Fruit fly (Drosophila melanogaster) whole organism, embryonic: ENCODE results near the gene Ret.

Source experiments
- CG10366 ChIP-seq: fragments of 200-800 bp; sonication (Bioruptor generic); IDR thresholded peaks from 2 replicates; pipeline ENCODE4 v1.3.6; 2022; ENCODE audit warnings: missing biosample characterization, missing genetic modification characterization
- CG10959 ChIP-seq: fragments of 200-800 bp; sonication (Bioruptor generic); IDR thresholded peaks from 2 replicates; pipeline ENCODE4 v1.3.6; 2022; ENCODE audit warnings: missing biosample characterization, missing genetic modification characterization
- CG11093 ChIP-seq: fragments of 200-800 bp; sonication (Bioruptor generic); IDR thresholded peaks from 3 replicates; pipeline ENCODE4 v1.3.6; 2022; ENCODE audit warnings: missing biosample characterization, missing genetic modification characterization
- CG11560 ChIP-seq: fragments of 200-800 bp; sonication (Bioruptor generic); IDR thresholded peaks from 3 replicates; pipeline ENCODE4 v1.3.6; 2022; ENCODE audit warnings: missing biosample characterization, missing genetic modification characterization
- CG14441 ChIP-seq: fragments of 200-800 bp; sonication (Bioruptor generic); IDR thresholded peaks from 2 replicates; pipeline ENCODE4 v1.3.6; 2022; ENCODE audit warnings: missing biosample characterization, missing genetic modification characterization
- CG14965 ChIP-seq: fragments of 200-800 bp; sonication (Bioruptor generic); optimal IDR thresholded peaks from 2 replicates; lab custom pipeline; 2016; ENCODE audit warnings: missing biosample characterization, missing genetic modification characterization, borderline replicate concordance
- CG2116 ChIP-seq: fragments of 200-800 bp; sonication (Bioruptor generic); optimal IDR thresholded peaks from 3 replicates; lab custom pipeline; 2018; ENCODE audit warnings: missing biosample characterization, mild to moderate bottlenecking, missing genetic modification characterization
- CG2129 ChIP-seq: fragments of 200-800 bp; sonication (Bioruptor generic); IDR thresholded peaks from 2 replicates; pipeline ENCODE4 v1.3.6; 2022; ENCODE audit warnings: missing biosample characterization, missing genetic modification characterization; ENCODE audit not compliant: partially characterized antibody
- CG2712 ChIP-seq: fragments of 200-800 bp; optimal IDR thresholded peaks from 3 replicates; lab custom pipeline; 2019; ENCODE audit warnings: missing biosample characterization, mild to moderate bottlenecking, missing genetic modification characterization, moderate library complexity
- CG4328 ChIP-seq: fragments of 200-800 bp; sonication (Bioruptor generic); optimal IDR thresholded peaks from 3 replicates; lab custom pipeline; 2017; ENCODE audit warnings: missing biosample characterization, missing genetic modification reagents, missing genetic modification characterization
- CG4820 ChIP-seq: fragments of 200-800 bp; sonication (Bioruptor generic); optimal IDR thresholded peaks from 3 replicates; lab custom pipeline; 2016; ENCODE audit warnings: missing biosample characterization, missing genetic modification characterization
- CG7372 ChIP-seq: fragments of 200-800 bp; sonication (Bioruptor generic); IDR thresholded peaks from 2 replicates; pipeline ENCODE4 v1.3.6; 2022; ENCODE audit warnings: missing biosample characterization, missing genetic modification characterization
- CG8089 ChIP-seq: fragments of 200-800 bp; sonication (Bioruptor generic); optimal IDR thresholded peaks from 3 replicates; lab custom pipeline; 2016; ENCODE audit warnings: missing biosample characterization, missing genetic modification characterization
- CG9817 ChIP-seq: fragments of 200-800 bp; sonication (Bioruptor generic); optimal IDR thresholded peaks from 2 replicates; lab custom pipeline; 2018; ENCODE audit warnings: missing biosample characterization, mild to moderate bottlenecking, missing genetic modification characterization, moderate library complexity
- CG9932 ChIP-seq: fragments of 200-800 bp; sonication (Bioruptor generic); IDR thresholded peaks from 2 replicates; pipeline ENCODE4 v1.3.6; 2022; ENCODE audit warnings: missing biosample characterization, missing genetic modification characterization
- CrebB ChIP-seq: fragments of 200-800 bp; sonication (Bioruptor generic); optimal IDR thresholded peaks from 3 replicates; lab custom pipeline; 2018; ENCODE audit warnings: missing biosample characterization, mild to moderate bottlenecking, missing genetic modification characterization
- D19A ChIP-seq: fragments of 200-800 bp; optimal IDR thresholded peaks from 3 replicates; lab custom pipeline; 2019; ENCODE audit warnings: missing biosample characterization, mild to moderate bottlenecking, missing genetic modification characterization, moderate library complexity
- Dref ChIP-seq: fragments of 200-800 bp; sonication (Bioruptor generic); IDR thresholded peaks from 2 replicates; pipeline ENCODE4 v1.3.6; 2022; ENCODE audit warnings: missing biosample characterization, missing genetic modification characterization
- GATAe ChIP-seq: fragments of 200-800 bp; sonication (Bioruptor generic); conservative IDR thresholded peaks from 2 replicates; pipeline ENCODE4 v1.3.6; 2022; ENCODE audit warnings: missing biosample characterization, missing genetic modification characterization
- H2.0 ChIP-seq: fragments of 200-800 bp; sonication (Bioruptor generic); IDR thresholded peaks from 2 replicates; pipeline ENCODE4 v1.3.6; 2022; ENCODE audit warnings: missing biosample characterization, missing genetic modification characterization
- Hr39 ChIP-seq: fragments of >200 bp; optimal IDR thresholded peaks from 2 replicates; lab custom pipeline; 2017
- Kr ChIP-seq: fragments of 200-800 bp; sonication (Bioruptor generic); optimal IDR thresholded peaks from 2 replicates; lab custom pipeline; 2017; ENCODE audit warnings: missing biosample characterization, mild to moderate bottlenecking, missing genetic modification characterization
- Mad ChIP-seq: fragments of 200-800 bp; sonication (Bioruptor generic); optimal IDR thresholded peaks from 2 replicates; lab custom pipeline; 2016; ENCODE audit warnings: missing biosample characterization, missing genetic modification characterization
- Mes4 ChIP-seq: fragments of 200-800 bp; sonication (Bioruptor generic); optimal IDR thresholded peaks from 2 replicates; lab custom pipeline; 2016; ENCODE audit warnings: missing biosample characterization, missing genetic modification characterization
- Sox102F ChIP-seq: fragments of 200-800 bp; sonication (Bioruptor generic); optimal IDR thresholded peaks from 2 replicates; lab custom pipeline; 2018; ENCODE audit warnings: missing biosample characterization, mild to moderate bottlenecking, missing genetic modification characterization, moderate library complexity
- ase ChIP-seq: fragments of 200-800 bp; sonication (Bioruptor generic); IDR thresholded peaks from 3 replicates; pipeline ENCODE4 v1.3.6; 2022; ENCODE audit warnings: missing biosample characterization, missing genetic modification characterization
- ash1 ChIP-seq: fragments of 200-800 bp; sonication (Bioruptor generic); optimal IDR thresholded peaks from 2 replicates; lab custom pipeline; 2018; ENCODE audit warnings: missing biosample characterization, mild to moderate bottlenecking, missing genetic modification characterization
- ato ChIP-seq: fragments of 200-800 bp; sonication (Bioruptor generic); IDR thresholded peaks from 2 replicates; pipeline ENCODE4 v1.3.6; 2022; ENCODE audit warnings: missing biosample characterization, missing genetic modification characterization; ENCODE audit not compliant: partially characterized antibody
- cad ChIP-seq: fragments of >200 bp; optimal IDR thresholded peaks from 2 replicates; lab custom pipeline; 2017; ENCODE audit warnings: missing biosample characterization, missing genetic modification characterization
- danr ChIP-seq: fragments of 200-800 bp; sonication (Bioruptor generic); IDR thresholded peaks from 2 replicates; pipeline ENCODE4 v1.3.6; 2022; ENCODE audit warnings: missing biosample characterization, missing genetic modification characterization
- dimm ChIP-seq: fragments of 200-800 bp; sonication (Bioruptor generic); IDR thresholded peaks from 2 replicates; pipeline ENCODE4 v1.3.6; 2022; ENCODE audit warnings: missing biosample characterization, missing genetic modification characterization
- esg ChIP-seq: fragments of 200-800 bp; sonication (Bioruptor generic); conservative IDR thresholded peaks from 2 replicates; pipeline ENCODE4 v1.3.6; 2022; ENCODE audit warnings: missing biosample characterization, missing genetic modification characterization
- eyg ChIP-seq: fragments of 200-800 bp; sonication (Bioruptor generic); optimal IDR thresholded peaks from 3 replicates; lab custom pipeline; 2016; ENCODE audit warnings: missing biosample characterization, missing genetic modification characterization
- fd96Cb ChIP-seq: fragments of 200-800 bp; sonication (Bioruptor generic); optimal IDR thresholded peaks from 2 replicates; lab custom pipeline; 2018; ENCODE audit warnings: missing biosample characterization, mild to moderate bottlenecking, missing genetic modification characterization, moderate library complexity
- fu2 ChIP-seq: fragments of 200-800 bp; sonication (Bioruptor generic); optimal IDR thresholded peaks from 2 replicates; lab custom pipeline; 2016; ENCODE audit warnings: missing biosample characterization, missing genetic modification characterization
- gce ChIP-seq: fragments of 200-800 bp; sonication (Bioruptor generic); IDR thresholded peaks from 3 replicates; pipeline ENCODE4 v1.3.6; 2022; ENCODE audit warnings: missing biosample characterization, missing genetic modification characterization
- gfzf ChIP-seq: fragments of 200-800 bp; sonication (Bioruptor generic); optimal IDR thresholded peaks from 2 replicates; lab custom pipeline; 2016; ENCODE audit warnings: missing biosample characterization, mild to moderate bottlenecking, missing genetic modification characterization, moderate library complexity
- gt ChIP-seq: fragments of 200-800 bp; sonication (Bioruptor generic); IDR thresholded peaks from 2 replicates; pipeline ENCODE4 v1.3.6; 2022; ENCODE audit warnings: missing biosample characterization, missing genetic modification characterization
- knrl ChIP-seq: fragments of 200-800 bp; sonication (Bioruptor generic); IDR thresholded peaks from 3 replicates; pipeline ENCODE4 v1.3.6; 2022; ENCODE audit warnings: missing biosample characterization, missing genetic modification characterization; ENCODE audit not compliant: partially characterized antibody
- mld ChIP-seq: fragments of 200-800 bp; sonication (Bioruptor generic); IDR thresholded peaks from 3 replicates; pipeline ENCODE4 v1.3.6; 2022; ENCODE audit warnings: missing biosample characterization, missing genetic modification characterization; ENCODE audit not compliant: partially characterized antibody
- nau ChIP-seq: fragments of 200-800 bp; sonication (Bioruptor generic); optimal IDR thresholded peaks from 3 replicates; lab custom pipeline; 2017; ENCODE audit warnings: missing biosample characterization, mild to moderate bottlenecking, missing genetic modification characterization, missing genetic modification reagents
- nerfin-1 ChIP-seq: fragments of 200-800 bp; sonication (Bioruptor generic); optimal IDR thresholded peaks from 3 replicates; lab custom pipeline; 2019; ENCODE audit warnings: missing biosample characterization, mild to moderate bottlenecking, missing genetic modification characterization, moderate library complexity
- p53 ChIP-seq: fragments of 200-800 bp; sonication (Bioruptor generic); optimal IDR thresholded peaks from 2 replicates; lab custom pipeline; 2016; ENCODE audit warnings: missing biosample characterization, missing genetic modification characterization
- pfk ChIP-seq: fragments of 200-800 bp; sonication (Bioruptor generic); optimal IDR thresholded peaks from 2 replicates; lab custom pipeline; 2018; ENCODE audit warnings: missing biosample characterization, mild to moderate bottlenecking, missing genetic modification characterization, moderate library complexity
- sisA ChIP-seq: fragments of 200-800 bp; sonication (Bioruptor generic); IDR thresholded peaks from 2 replicates; pipeline ENCODE4 v1.3.6; 2022; ENCODE audit warnings: missing biosample characterization, missing genetic modification characterization
- stc ChIP-seq: fragments of 200-800 bp; sonication (Bioruptor generic); IDR thresholded peaks from 2 replicates; pipeline ENCODE4 v1.3.6; 2022; ENCODE audit warnings: missing biosample characterization, missing genetic modification characterization
- tap ChIP-seq: fragments of 200-800 bp; optimal IDR thresholded peaks from 3 replicates; lab custom pipeline; 2019; ENCODE audit warnings: missing biosample characterization, mild to moderate bottlenecking, missing genetic modification characterization, moderate library complexity
- tgo ChIP-seq: fragments of 200-800 bp; sonication (Bioruptor generic); IDR thresholded peaks from 3 replicates; pipeline ENCODE4 v1.3.6; 2022; ENCODE audit warnings: missing biosample characterization, missing genetic modification characterization
- trh ChIP-seq: fragments of 200-800 bp; sonication (Bioruptor generic); optimal IDR thresholded peaks from 2 replicates; lab custom pipeline; 2016; ENCODE audit warnings: missing biosample characterization, missing genetic modification characterization
- vfl ChIP-seq: fragments of 200-800 bp; sonication (Bioruptor generic); optimal IDR thresholded peaks from 2 replicates; lab custom pipeline; 2016; ENCODE audit warnings: missing biosample characterization, missing genetic modification characterization
- vvl ChIP-seq: fragments of 200-800 bp; sonication (Bioruptor generic); IDR thresholded peaks from 2 replicates; pipeline ENCODE4 v1.3.6; 2022; ENCODE audit warnings: missing biosample characterization, missing genetic modification characterization
- zfh1 ChIP-seq: fragments of 200-800 bp; sonication (Bioruptor generic); IDR thresholded peaks from 3 replicates; pipeline ENCODE4 v1.3.6; 2022; ENCODE audit warnings: missing biosample characterization, missing genetic modification characterization

Ret gene

DNA sequence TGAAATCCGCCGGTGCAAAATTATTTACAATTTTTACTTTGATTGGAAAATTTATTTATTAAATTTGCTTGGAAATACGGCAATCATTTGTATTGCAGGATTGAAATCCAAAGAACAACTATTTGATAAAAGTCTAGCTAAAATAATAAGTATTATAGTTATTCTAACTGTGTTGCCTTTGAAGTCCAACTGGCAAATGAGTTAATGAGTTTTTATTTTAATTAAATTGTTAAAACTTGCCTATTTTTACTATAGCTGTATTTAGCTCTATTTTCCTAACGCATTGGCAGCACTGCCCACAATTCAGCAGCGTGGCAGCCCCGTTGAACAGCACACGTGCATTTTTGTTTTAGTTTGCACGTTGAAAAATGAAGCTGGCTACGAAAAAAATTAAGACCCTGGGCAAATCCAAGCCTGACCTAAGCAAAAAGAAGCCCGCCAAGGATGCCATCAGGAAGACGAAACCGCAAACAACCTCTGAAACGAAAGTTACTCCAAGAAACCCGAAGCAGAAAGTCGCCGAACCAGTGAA lies 35.2 kb downstream of the Ret start, which contains the start of gene Noc2 (continued):
- TF ChIP-seq CG2712 (tag; lab: Kevin White, UChicago) (peak; percentile 64), CG8089 (GFP tag; lab: Kevin White, UChicago) (no peak), gfzf (GFP tag; lab: Kevin White, UChicago) (no peak), mld (no peak), trh (GFP tag; lab: Kevin White, UChicago) (no peak), gt (GFP tag; lab: Robert Waterston, UW) (0 out of 2 replicates have a peak, but pooled peaks have one; percentile 22), CG2116 (peak; percentile 41), CG9932 (GFP tag; lab: Robert Waterston, UW) (peak; percentile 70), gce (GFP tag; lab: Robert Waterston, UW) (no peak), esg (GFP tag; lab: Robert Waterston, UW) (peak; percentile 43), stc (no peak), vvl (GFP tag; lab: Robert Waterston, UW) (peak; percentile 20; the same call in 1 of the 2 replicates), cad (GFP tag; lab: Kevin White, UChicago) (no peak), nau (GFP tag; lab: Kevin White, UChicago) (no peak), CG11560 (tag; lab: Robert Waterston, UW) (no peak), Kr (GFP tag; lab: Kevin White, UChicago) (no peak), sisA (GFP tag; lab: Robert Waterston, UW) (peak; percentile 64), zfh1 (GFP tag; lab: Robert Waterston, UW) (peak; percentile 65; the same call in 2 of the 3 replicates), ato (GFP tag; lab: Robert Waterston, UW) (peak; percentile 6; the same call in 1 of the 2 replicates), fd96Cb (tag; lab: Kevin White, UChicago) (peak; percentile 48), Sox102F (GFP tag; lab: Kevin White, UChicago) (peak; percentile 39), knrl (GFP tag; lab: Robert Waterston, UW) (no peak), fu2 (GFP tag; lab: Kevin White, UChicago) (no peak), p53 (GFP tag; lab: Kevin White, UChicago) (no peak), pfk (GFP tag; lab: Kevin White, UChicago) (no peak), ash1 (GFP tag; lab: Kevin White, UChicago) (no peak), CG2129 (no peak), H2.0 (GFP tag; lab: Robert Waterston, UW) (peak; percentile 52; the same call in 1 of the 2 replicates), Dref (GFP tag; lab: Robert Waterston, UW) (peak; percentile 50), ase (GFP tag; lab: Robert Waterston, UW) (peak; percentile 37; the same call in 1 of the 3 replicates), CG11093 (GFP tag; lab: Robert Waterston, UW) (peak; percentile 62; the same call in 1 of the 3 replicates), CG7372 (peak; percentile 33; the same call in 1 of the 2 replicates), CG4328 (peak; percentile 58), tap (tag; lab: Kevin White, UChicago) (no peak), Mad (peak; percentile 13), danr (GFP tag; lab: Robert Waterston, UW) (no peak), tgo (GFP tag; lab: Robert Waterston, UW) (peak; percentile 46; the same call in 2 of the 3 replicates), CG10959 (GFP tag; lab: Robert Waterston, UW) (no peak), nerfin-1 (tag; lab: Kevin White, UChicago) (no peak), eyg (GFP tag; lab: Kevin White, UChicago) (no peak), GATAe (GFP tag; lab: Robert Waterston, UW) (no peak), CG9817 (tag; lab: Kevin White, UChicago) (peak; percentile 49), CG10366 (GFP tag; lab: Robert Waterston, UW) (peak; percentile 45), CG4820 (GFP tag; lab: Kevin White, UChicago) (peak; percentile 22), CG14965 (no peak), D19A (tag; lab: Kevin White, UChicago) (peak; percentile 5), dimm (GFP tag; lab: Robert Waterston, UW) (no peak), CG14441 (peak; percentile 62), Hr39 (lab: Kevin White, UChicago) (no peak), vfl (GFP tag; lab: Kevin White, UChicago) (no peak), Mes4 (GFP tag; lab: Kevin White, UChicago) (no peak), CrebB (tag; lab: Kevin White, UChicago) (no peak)
